Worm (Caenorhabditis elegans): ENCODE results near the gene glb-29.

Gene glb-29

ce11 chrII:12052924-12053323, 44.1 kb downstream of the glb-29 start (continued):
- TF ChIP-seq sdz-12 (GFP tag; optimal IDR thresholded peaks at IDR 0.05), result no peak
- TF ChIP-seq lsy-2 (tag; optimal IDR thresholded peaks at IDR 0.05), result peak in 1 of 2 experiments; percentile 15
- no peak for TF ChIP-seq lin-39 (tag; optimal IDR thresholded peaks at IDR 0.05)
- TF ChIP-seq nhr-48 (tag; optimal IDR thresholded peaks at IDR 0.05), result peak; percentile 52
- TF ChIP-seq ces-1 (GFP tag; optimal IDR thresholded peaks at IDR 0.05), result no peak
- no peak for TF ChIP-seq hmg-1.1 (GFP tag; IDR thresholded peaks at IDR 0.05)
- no peak for TF ChIP-seq zip-11 (GFP tag; IDR thresholded peaks at IDR 0.05)
- TF ChIP-seq hlh-11 (tag; optimal IDR thresholded peaks at IDR 0.05), result peak; percentile 78
- TF ChIP-seq mdl-1 (tag; optimal IDR thresholded peaks at IDR 0.05), result peak in 1 of 2 experiments; percentile 25
- TF ChIP-seq nhr-41 (GFP tag; IDR thresholded peaks at IDR 0.05), result no peak
- TF ChIP-seq spr-3 (GFP tag; optimal IDR thresholded peaks at IDR 0.05), result no peak
- TF ChIP-seq ceh-20 (GFP tag; IDR thresholded peaks at IDR 0.05), result no peak
- peak; percentile 83 for TF ChIP-seq hlh-30 (tag; optimal IDR thresholded peaks at IDR 0.05; ENCODE audit: insufficient read depth)
- no peak for TF ChIP-seq ceh-62 (tag; optimal IDR thresholded peaks at IDR 0.05)
- TF ChIP-seq mdt-29 (GFP tag; IDR thresholded peaks at IDR 0.05), result peak; percentile 44; the same call in 1 of the 2 replicates
- no peak for TF ChIP-seq vab-7 (GFP tag; IDR thresholded peaks at IDR 0.05)
- no peak for TF ChIP-seq attf-4 (tag; optimal IDR thresholded peaks at IDR 0.05)
- no peak for TF ChIP-seq F44E2.7 (GFP tag; IDR thresholded peaks at IDR 0.05)
- no peak for TF ChIP-seq dpl-1 (GFP tag; optimal IDR thresholded peaks at IDR 0.05)
- TF ChIP-seq R02D3.7 (tag; optimal IDR thresholded peaks at IDR 0.05), result no peak
- TF ChIP-seq daf-16 (GFP tag; optimal IDR thresholded peaks at IDR 0.05), result no peak
- TF ChIP-seq daf-16 (tag; optimal IDR thresholded peaks at IDR 0.05), result no peak
- no peak for TF ChIP-seq ama-1 (optimal IDR thresholded peaks at IDR 0.05)
- TF ChIP-seq D1046.2 (GFP tag; IDR thresholded peaks at IDR 0.05), result no peak
- TF ChIP-seq madf-9 (GFP tag; conservative IDR thresholded peaks at IDR 0.05), result no peak
- TF ChIP-seq aha-1 (tag), result peak; percentile 61
- TF ChIP-seq arid-1 (GFP tag; conservative IDR thresholded peaks at IDR 0.05), result no peak
- no peak for TF ChIP-seq F10B5.3 (tag; optimal IDR thresholded peaks at IDR 0.05)
- TF ChIP-seq dmd-6 (GFP tag; IDR thresholded peaks at IDR 0.05), result peak; percentile 15
- no peak for TF ChIP-seq dmd-8 (GFP tag; IDR thresholded peaks at IDR 0.05)
- no peak for TF ChIP-seq fkh-10 (GFP tag; optimal IDR thresholded peaks at IDR 0.05)
- no peak for TF ChIP-seq nhr-42 (GFP tag; IDR thresholded peaks at IDR 0.05)
- no peak for TF ChIP-seq nhr-237 (tag; optimal IDR thresholded peaks at IDR 0.05)
- no peak for TF ChIP-seq unc-62 (GFP tag; optimal IDR thresholded peaks at IDR 0.05 in 1 of 2)
- no peak for TF ChIP-seq unc-62 (tag; optimal IDR thresholded peaks at IDR 0.05)
- no peak for TF ChIP-seq zag-1 (tag; optimal IDR thresholded peaks at IDR 0.05)
- no peak for TF ChIP-seq ZK337.2 (GFP tag; IDR thresholded peaks at IDR 0.05)
- no peak for TF ChIP-seq snpc-4 (tag; optimal IDR thresholded peaks at IDR 0.05)
- TF ChIP-seq gei-8 (GFP tag; optimal IDR thresholded peaks at IDR 0.05), result no peak
- TF ChIP-seq mxl-3 (GFP tag; optimal IDR thresholded peaks at IDR 0.05), result peak; percentile 41
- TF ChIP-seq duxl-1 (tag; optimal IDR thresholded peaks at IDR 0.05; ENCODE audit: poor library complexity), result no peak
- no peak for TF ChIP-seq cey-2 (tag; optimal IDR thresholded peaks at IDR 0.05; ENCODE audit: borderline replicate concordance, insufficient read depth)
- no peak for TF ChIP-seq nhr-76 (tag; optimal IDR thresholded peaks at IDR 0.05)
- no peak for TF ChIP-seq ceh-28 (tag; optimal IDR thresholded peaks at IDR 0.05)
- no peak for TF ChIP-seq lin-13 (GFP tag; optimal IDR thresholded peaks at IDR 0.05)
- peak; percentile 39 for TF ChIP-seq nhr-28 (tag; optimal IDR thresholded peaks at IDR 0.05)
- TF ChIP-seq snpc-1.2 (GFP tag; IDR thresholded peaks at IDR 0.05), result no peak
- TF ChIP-seq nhr-111 (GFP tag; optimal IDR thresholded peaks at IDR 0.05), result no peak
- 0 out of 2 replicates have a peak, but pooled peaks have one; percentile 41 for TF ChIP-seq zfp-3 (GFP tag; conservative IDR thresholded peaks at IDR 0.05)
- TF ChIP-seq dve-1 (tag; optimal IDR thresholded peaks at IDR 0.05; ENCODE audit: insufficient read depth), result peak; percentile 35
- TF ChIP-seq set-16 (GFP tag; IDR thresholded peaks at IDR 0.05), result 0 out of 2 replicates have a peak, but pooled peaks have one; percentile 26
- no peak for TF ChIP-seq ztf-7 (tag; optimal IDR thresholded peaks at IDR 0.05)
- no peak for TF ChIP-seq dmd-9 (GFP tag; IDR thresholded peaks at IDR 0.05)

All from whole organism, L4 larva.